Fruit fly (Drosophila melanogaster) whole organism, prepupa: ENCODE results near the gene CG8301.
A peak's percentile ranks its signal among the peaks of the same experiment; 100 is the strongest.

Experiments used
- Blimp-1 ChIP-seq: fragments of 200-800 bp; sonication (Bioruptor generic); optimal IDR thresholded peaks from 3 replicates; lab custom pipeline; 2017; ENCODE audit warnings: missing biosample characterization, missing genetic modification characterization, mild to moderate bottlenecking, moderate library complexity, missing genetic modification reagents
- CG10631 ChIP-seq: fragments of 200-800 bp; sonication (Bioruptor generic); optimal IDR thresholded peaks from 2 replicates; lab custom pipeline; 2016; ENCODE audit warnings: missing biosample characterization, missing genetic modification characterization
- CG10669 ChIP-seq: fragments of 200-800 bp; sonication (Bioruptor generic); optimal IDR thresholded peaks from 3 replicates; lab custom pipeline; 2018; ENCODE audit warnings: missing biosample characterization, mild to moderate bottlenecking, missing genetic modification characterization, moderate library complexity
- CG11294 ChIP-seq: fragments of 200-800 bp; sonication (Bioruptor generic); IDR thresholded peaks from 2 replicates; pipeline ENCODE4 v1.3.6; 2022; ENCODE audit warnings: missing biosample characterization, missing genetic modification characterization
- CG11762 ChIP-seq: fragments of 200-800 bp; sonication (Bioruptor generic); optimal IDR thresholded peaks from 3 replicates; lab custom pipeline; 2016; ENCODE audit warnings: missing biosample characterization, missing genetic modification characterization; ENCODE audit not compliant: insufficient read depth
- CG11902 ChIP-seq: fragments of 200-800 bp; sonication (Bioruptor generic); optimal IDR thresholded peaks from 3 replicates; lab custom pipeline; 2016; ENCODE audit warnings: missing biosample characterization, missing genetic modification characterization
- CG15336 ChIP-seq: fragments of 200-800 bp; sonication (Bioruptor generic); IDR thresholded peaks from 2 replicates; pipeline ENCODE4 v1.3.6; 2022; ENCODE audit warnings: missing biosample characterization, missing genetic modification characterization
- CG1621 ChIP-seq: fragments of 200-800 bp; sonication (Bioruptor generic); optimal IDR thresholded peaks from 3 replicates; lab custom pipeline; 2018; ENCODE audit warnings: missing biosample characterization, mild to moderate bottlenecking, missing genetic modification characterization
- CG16779 ChIP-seq: fragments of 200-800 bp; sonication (Bioruptor generic); optimal IDR thresholded peaks from 3 replicates; lab custom pipeline; 2017; ENCODE audit warnings: missing biosample characterization, mild to moderate bottlenecking, missing genetic modification characterization
- CG31627 ChIP-seq: fragments of 200-800 bp; sonication (Bioruptor generic); optimal IDR thresholded peaks from 3 replicates; lab custom pipeline; 2016; ENCODE audit warnings: missing biosample characterization, missing genetic modification characterization
- CG32006 ChIP-seq: fragments of 200-800 bp; sonication (Bioruptor generic); optimal IDR thresholded peaks from 3 replicates; lab custom pipeline; 2017; ENCODE audit warnings: missing biosample characterization, mild to moderate bottlenecking, missing genetic modification characterization
- CG34406 ChIP-seq: fragments of 200-800 bp; sonication (Bioruptor generic); optimal IDR thresholded peaks from 3 replicates; lab custom pipeline; 2016; ENCODE audit warnings: missing biosample characterization, missing genetic modification characterization
- CG3919 ChIP-seq: fragments of 200-800 bp; sonication (Bioruptor generic); optimal IDR thresholded peaks from 3 replicates; lab custom pipeline; 2016; ENCODE audit warnings: missing biosample characterization, missing genetic modification characterization
- CG4318 ChIP-seq: fragments of 200-800 bp; sonication (Bioruptor generic); optimal IDR thresholded peaks from 3 replicates; lab custom pipeline; 2017; ENCODE audit warnings: missing biosample characterization, mild to moderate bottlenecking, missing genetic modification characterization
- CG6276 ChIP-seq: fragments of 200-800 bp; sonication (Bioruptor generic); optimal IDR thresholded peaks from 2 replicates; lab custom pipeline; 2017; ENCODE audit warnings: missing biosample characterization, mild to moderate bottlenecking, missing genetic modification characterization
- CG6792 ChIP-seq: fragments of 200-800 bp; sonication (Bioruptor generic); optimal IDR thresholded peaks from 3 replicates; lab custom pipeline; 2016; ENCODE audit warnings: missing biosample characterization, missing genetic modification characterization
- CG6854 ChIP-seq: fragments of 200-800 bp; sonication (Bioruptor generic); optimal IDR thresholded peaks from 2 replicates; lab custom pipeline; 2017; ENCODE audit warnings: missing biosample characterization, mild to moderate bottlenecking, missing genetic modification characterization
- CG7368 ChIP-seq: fragments of 200-800 bp; sonication (Bioruptor generic); optimal IDR thresholded peaks from 3 replicates; lab custom pipeline; 2016; ENCODE audit warnings: missing biosample characterization, missing genetic modification characterization
- CG8119 ChIP-seq: fragments of 200-800 bp; sonication (Bioruptor generic); IDR thresholded peaks from 3 replicates; pipeline ENCODE4 v1.3.6; 2022; ENCODE audit warnings: missing biosample characterization, missing genetic modification characterization
- CG8319 ChIP-seq: fragments of 200-800 bp; sonication (Bioruptor generic); optimal IDR thresholded peaks from 3 replicates; lab custom pipeline; 2016; ENCODE audit warnings: missing biosample characterization, missing genetic modification characterization
- CG8632 ChIP-seq: fragments of 200-800 bp; sonication (Bioruptor generic); optimal IDR thresholded peaks from 3 replicates; lab custom pipeline; 2016; ENCODE audit warnings: missing biosample characterization, missing genetic modification characterization
- Eip75B ChIP-seq: fragments of 200-800 bp; sonication (Bioruptor generic); optimal IDR thresholded peaks from 3 replicates; lab custom pipeline; 2016; ENCODE audit warnings: missing biosample characterization, missing genetic modification characterization
- Eip78C ChIP-seq: fragments of 200-800 bp; sonication (Bioruptor generic); peaks from one replicate; lab custom pipeline; 2016; ENCODE audit warnings: missing biosample characterization, missing genetic modification characterization
- Eip93F ChIP-seq: fragments of 200-800 bp; sonication (Bioruptor generic); optimal IDR thresholded peaks from 2 replicates; lab custom pipeline; 2016; ENCODE audit warnings: missing biosample characterization, mild to moderate bottlenecking, missing genetic modification characterization
- Ets21C ChIP-seq: fragments of 200-800 bp; sonication (Bioruptor generic); optimal IDR thresholded peaks from 3 replicates; lab custom pipeline; 2016; ENCODE audit warnings: missing biosample characterization, missing genetic modification characterization
- Ets96B ChIP-seq: fragments of 200-800 bp; optimal IDR thresholded peaks from 2 replicates; lab custom pipeline; 2019; ENCODE audit warnings: missing biosample characterization, mild to moderate bottlenecking, missing genetic modification characterization, moderate library complexity
- Gug ChIP-seq: fragments of 200-800 bp; sonication (Bioruptor generic); IDR thresholded peaks from 2 replicates; pipeline ENCODE4 v1.3.6; 2022; ENCODE audit warnings: missing biosample characterization, missing genetic modification characterization
- Hr38 ChIP-seq: sonication (Bioruptor generic); optimal IDR thresholded peaks from 2 replicates; lab custom pipeline; 2016; ENCODE audit warnings: missing biosample characterization, missing genetic modification characterization
- Hr4 ChIP-seq: fragments of 200-800 bp; sonication (Bioruptor generic); optimal IDR thresholded peaks from 3 replicates; lab custom pipeline; 2016; ENCODE audit warnings: missing biosample characterization, missing genetic modification characterization
- Lpt ChIP-seq: fragments of 200-800 bp; sonication (Bioruptor generic); optimal IDR thresholded peaks from 3 replicates; lab custom pipeline; 2016; ENCODE audit warnings: missing biosample characterization, missing genetic modification characterization
- Met ChIP-seq: fragments of 200-800 bp; sonication (Bioruptor generic); optimal IDR thresholded peaks from 3 replicates; lab custom pipeline; 2016; ENCODE audit warnings: missing biosample characterization, missing genetic modification characterization
- OdsH ChIP-seq: fragments of 200-800 bp; sonication (Bioruptor generic); optimal IDR thresholded peaks from 3 replicates; lab custom pipeline; 2016; ENCODE audit warnings: missing biosample characterization, missing genetic modification characterization
- Smox ChIP-seq: fragments of 200-800 bp; sonication (Bioruptor generic); optimal IDR thresholded peaks from 3 replicates; lab custom pipeline; 2016; ENCODE audit warnings: missing biosample characterization, missing genetic modification characterization
- Sox102F ChIP-seq: fragments of 200-800 bp; sonication (Bioruptor generic); optimal IDR thresholded peaks from 2 replicates; lab custom pipeline; 2016; ENCODE audit warnings: missing biosample characterization, mild to moderate bottlenecking, missing genetic modification characterization
- Sox14 ChIP-seq: fragments of 200-800 bp; sonication (Bioruptor generic); optimal IDR thresholded peaks from 3 replicates; lab custom pipeline; 2016; ENCODE audit warnings: missing biosample characterization, missing genetic modification characterization
- Sox15 ChIP-seq: fragments of 200-800 bp; sonication (Bioruptor generic); optimal IDR thresholded peaks from 3 replicates; lab custom pipeline; 2016; ENCODE audit warnings: missing biosample characterization, missing genetic modification characterization
- achi ChIP-seq: fragments of 200-800 bp; sonication (Bioruptor generic); optimal IDR thresholded peaks from 3 replicates; lab custom pipeline; 2016; ENCODE audit warnings: missing biosample characterization, missing genetic modification characterization
- acj6 ChIP-seq: fragments of 200-800 bp; sonication (Bioruptor generic); optimal IDR thresholded peaks from 3 replicates; lab custom pipeline; 2016; ENCODE audit warnings: missing biosample characterization, missing genetic modification characterization
- cyc ChIP-seq: fragments of 200-800 bp; sonication (Bioruptor generic); optimal IDR thresholded peaks from 3 replicates; lab custom pipeline; 2016; ENCODE audit warnings: missing biosample characterization, missing genetic modification characterization
- dac ChIP-seq: fragments of 200-800 bp; sonication (Bioruptor generic); optimal IDR thresholded peaks from 2 replicates; lab custom pipeline; 2017; ENCODE audit warnings: missing biosample characterization, mild to moderate bottlenecking, missing genetic modification characterization
- dsx ChIP-seq: fragments of 200-800 bp; optimal IDR thresholded peaks from 3 replicates; lab custom pipeline; 2019; ENCODE audit warnings: missing biosample characterization, mild to moderate bottlenecking, missing genetic modification characterization, moderate library complexity; ENCODE audit not compliant: poor library complexity, severe bottlenecking
- eg ChIP-seq: fragments of 200-800 bp; sonication (Bioruptor generic); IDR thresholded peaks from 3 replicates; pipeline ENCODE4 v1.3.6; 2022; ENCODE audit warnings: missing biosample characterization, missing genetic modification characterization
- esn ChIP-seq: fragments of 200-800 bp; sonication (Bioruptor generic); optimal IDR thresholded peaks from 2 replicates; lab custom pipeline; 2016; ENCODE audit warnings: missing biosample characterization, mild to moderate bottlenecking, missing genetic modification characterization, moderate library complexity
- fd59A ChIP-seq: fragments of 200-800 bp; sonication (Bioruptor generic); optimal IDR thresholded peaks from 2 replicates; lab custom pipeline; 2017; ENCODE audit warnings: missing biosample characterization, mild to moderate bottlenecking, missing genetic modification characterization, missing genetic modification reagents
- fd85E ChIP-seq: fragments of 200-800 bp; sonication (Bioruptor generic); optimal IDR thresholded peaks from 3 replicates; lab custom pipeline; 2016; ENCODE audit warnings: missing biosample characterization, missing genetic modification characterization
- fkh ChIP-seq: fragments of 200-800 bp; sonication (Bioruptor generic); optimal IDR thresholded peaks from 3 replicates; lab custom pipeline; 2017; ENCODE audit warnings: missing biosample characterization, mild to moderate bottlenecking, missing genetic modification characterization, moderate library complexity
- lz ChIP-seq: fragments of 200-800 bp; sonication (Bioruptor generic); optimal IDR thresholded peaks from 3 replicates; lab custom pipeline; 2016; ENCODE audit warnings: missing biosample characterization, missing genetic modification characterization
- net ChIP-seq: fragments of 200-800 bp; sonication (Bioruptor generic); optimal IDR thresholded peaks from 3 replicates; lab custom pipeline; 2016; ENCODE audit warnings: missing biosample characterization, missing genetic modification characterization
- pdm3 ChIP-seq: fragments of 200-800 bp; sonication (Bioruptor generic); optimal IDR thresholded peaks from 3 replicates; lab custom pipeline; 2016; ENCODE audit warnings: missing biosample characterization, missing genetic modification characterization
- salr ChIP-seq, 2 experiments: fragments of 200-800 bp; sonication (Bioruptor generic); optimal IDR thresholded peaks; 3 replicates each; lab custom pipeline; 2016 to 2018; ENCODE audit warnings: missing biosample characterization in 2 of 2, missing genetic modification characterization in 2 of 2, mild to moderate bottlenecking in 1 of 2
- spab ChIP-seq: fragments of 200-800 bp; sonication (Bioruptor generic); optimal IDR thresholded peaks from 2 replicates; lab custom pipeline; 2017; ENCODE audit warnings: missing biosample characterization, mild to moderate bottlenecking, missing genetic modification characterization, missing genetic modification reagents
- svp ChIP-seq: fragments of 200-800 bp; sonication (Bioruptor generic); peaks from one replicate; lab custom pipeline; 2016; ENCODE audit warnings: missing biosample characterization, missing genetic modification characterization
- topi ChIP-seq: fragments of 200-800 bp; sonication (Bioruptor generic); optimal IDR thresholded peaks from 3 replicates; lab custom pipeline; 2016; ENCODE audit warnings: missing biosample characterization, missing genetic modification characterization

Gene CG8301

DNA sequence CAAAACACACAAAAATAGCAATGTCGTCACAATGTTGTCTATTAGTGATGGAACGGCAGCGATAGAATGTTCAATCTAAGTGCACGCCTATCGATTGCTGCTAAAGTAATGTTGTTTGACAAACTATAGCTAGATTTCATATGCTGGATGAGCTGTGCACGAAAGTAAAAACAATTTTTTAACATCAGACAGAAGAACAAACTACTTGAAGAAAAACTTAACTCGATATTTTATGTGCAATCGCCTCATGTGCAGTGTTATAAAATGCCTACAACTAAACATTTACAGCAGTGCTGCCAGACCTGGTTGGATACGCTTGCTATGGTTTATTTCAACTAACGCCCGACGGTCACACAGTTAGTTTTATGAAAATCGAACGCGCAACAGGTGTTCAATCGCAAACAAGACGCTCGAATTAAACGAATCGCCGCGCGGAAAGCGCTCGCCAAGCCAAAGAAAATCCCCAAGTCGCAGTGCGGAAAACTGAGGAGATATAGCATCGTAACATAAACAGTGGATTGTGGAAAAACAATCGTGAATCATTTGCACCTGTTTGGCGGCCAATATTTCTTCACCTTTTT lies 9.9 kb downstream of the CG8301 start, which contains the start of the genes bocks and CG8312:
Gene bocks (minus strand): TSS at position 51 of the 581 bp plus-strand sequence.
Gene CG8312 (plus strand): TSS at position 358 of the 581 bp plus-strand sequence.
- TF ChIP-seq CG15336 (no peak), CG6792 (GFP tag; lab: Kevin White, UChicago) (peak; percentile 16), Met (GFP tag; lab: Kevin White, UChicago) (no peak), Eip78C (no peak), Ets21C (GFP tag; lab: Kevin White, UChicago) (no peak), CG6276 (GFP tag; lab: Kevin White, UChicago) (no peak), CG8119 (GFP tag; lab: Robert Waterston, UW) (no peak), topi (peak; percentile 44), salr (GFP tag; optimal IDR thresholded peaks at IDR 0.05; lab: Kevin White, UChicago) (no peak), Eip75B (GFP tag; lab: Kevin White, UChicago) (no peak), dsx (GFP tag; lab: Kevin White, UChicago) (peak; percentile 96), CG4318 (no peak), eg (GFP tag; lab: Robert Waterston, UW) (no peak), Eip93F (GFP tag; lab: Kevin White, UChicago) (no peak), esn (GFP tag; lab: Kevin White, UChicago) (peak; percentile 37), spab (GFP tag; lab: Kevin White, UChicago) (no peak), Lpt (GFP tag; lab: Kevin White, UChicago) (no peak), pdm3 (GFP tag; lab: Kevin White, UChicago) (peak; percentile 35), CG16779 (tag; lab: Kevin White, UChicago) (no peak), CG10631 (peak; percentile 24), Gug (GFP tag; lab: Robert Waterston, UW) (no peak), OdsH (GFP tag; lab: Kevin White, UChicago) (no peak), dac (no peak), acj6 (GFP tag; lab: Kevin White, UChicago) (no peak), CG6854 (GFP tag; lab: Kevin White, UChicago) (peak; percentile 50), Sox15 (GFP tag; lab: Kevin White, UChicago) (no peak), Sox14 (GFP tag; lab: Kevin White, UChicago) (peak; percentile 53), Ets96B (tag; lab: Kevin White, UChicago) (no peak), CG10669 (GFP tag; lab: Kevin White, UChicago) (no peak), CG34406 (no peak), achi (GFP tag; lab: Kevin White, UChicago) (no peak), CG8319 (GFP tag; lab: Kevin White, UChicago) (no peak), net (GFP tag; lab: Kevin White, UChicago) (peak; percentile 10), CG32006 (GFP tag; lab: Kevin White, UChicago) (no peak), Smox (GFP tag; lab: Kevin White, UChicago) (no peak), CG7368 (GFP tag; lab: Kevin White, UChicago) (no peak), cyc (GFP tag; lab: Kevin White, UChicago) (peak; percentile 12), lz (GFP tag; lab: Kevin White, UChicago) (peak; percentile 30), Blimp-1 (no peak), svp (no peak), CG31627 (GFP tag; lab: Kevin White, UChicago) (peak; percentile 52), Hr38 (GFP tag; lab: Kevin White, UChicago) (no peak), CG8632 (GFP tag; lab: Kevin White, UChicago) (no peak), CG11902 (GFP tag; lab: Kevin White, UChicago) (no peak), CG11762 (GFP tag; lab: Kevin White, UChicago) (no peak), Hr4 (GFP tag; lab: Kevin White, UChicago) (no peak), CG3919 (GFP tag; lab: Kevin White, UChicago) (peak; percentile 27), fd59A (no peak), CG11294 (GFP tag; lab: Robert Waterston, UW) (no peak), fkh (peak; percentile 66), fd85E (GFP tag; lab: Kevin White, UChicago) (no peak), Sox102F (no peak), CG1621 (no peak)
